Fruit fly (Drosophila melanogaster): ENCODE data around the gene Eig71Ef.

The Eig71Ef gene

DNA sequence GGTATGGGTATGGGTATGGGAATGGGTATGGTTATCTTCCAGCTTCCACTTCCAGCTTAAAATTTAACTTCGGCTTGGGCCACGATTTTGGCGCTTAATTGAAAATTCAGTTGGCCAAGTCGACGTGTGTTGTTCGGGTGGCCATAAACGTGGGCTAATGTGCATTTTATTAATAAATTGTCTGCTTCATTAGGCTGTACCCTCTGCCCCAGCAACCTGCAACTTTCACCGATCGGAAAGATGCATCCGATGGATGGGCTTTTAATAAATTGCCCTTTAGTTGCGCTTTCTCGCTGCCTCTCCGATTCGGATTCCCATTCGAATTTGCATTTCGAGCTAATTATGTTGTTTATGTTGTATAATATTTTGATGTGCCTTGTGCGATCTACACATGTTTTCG lies 38.0 kb upstream of the Eig71Ef start (continued):
- TF ChIP-seq CoRest (tag; optimal IDR thresholded peaks at IDR 0.05) (no peak), Sry-β (GFP tag; optimal IDR thresholded peaks at IDR 0.05) (no peak), oc (tag; optimal IDR thresholded peaks at IDR 0.05) (peak; percentile 80), slp2 (GFP tag; optimal IDR thresholded peaks at IDR 0.05) (no peak), CG10543 (GFP tag; optimal IDR thresholded peaks at IDR 0.05) (no peak), CG13123 (GFP tag; optimal IDR thresholded peaks at IDR 0.05) (no peak), D19A (tag; optimal IDR thresholded peaks at IDR 0.05) (no peak), otp (GFP tag; IDR thresholded peaks at IDR 0.05) (0 out of 3 replicates have a peak, but pooled peaks have one; percentile 42), wdn (GFP tag; IDR thresholded peaks at IDR 0.05) (no peak), Camta (GFP tag; optimal IDR thresholded peaks at IDR 0.05) (no peak), Dfd (GFP tag; optimal IDR thresholded peaks at IDR 0.05) (no peak), CTCF (GFP tag; optimal IDR thresholded peaks at IDR 0.05) (no peak), CG13287 (GFP tag; IDR thresholded peaks at IDR 0.05; ENCODE audit: partially characterized antibody) (no peak), pros (GFP tag; optimal IDR thresholded peaks at IDR 0.05) (no peak), CG15696 (tag; optimal IDR thresholded peaks at IDR 0.05) (no peak), CG15601 (tag; optimal IDR thresholded peaks at IDR 0.05) (no peak), Trl (optimal IDR thresholded peaks at IDR 0.05) (no peak), Trl (GFP tag; optimal IDR thresholded peaks at IDR 0.05) (no peak), repo (GFP tag; optimal IDR thresholded peaks at IDR 0.05) (no peak), jigr1 (GFP tag; IDR thresholded peaks at IDR 0.05) (no peak), ci (GFP tag; IDR thresholded peaks at IDR 0.05) (0 out of 3 replicates have a peak, but pooled peaks have one; percentile 12), CG12769 (tag; optimal IDR thresholded peaks at IDR 0.05) (peak; percentile 71), crol (GFP tag; IDR thresholded peaks at IDR 0.05) (no peak), Blimp-1 (GFP tag; optimal IDR thresholded peaks at IDR 0.05) (peak; percentile 46), CG5180 (GFP tag; optimal IDR thresholded peaks at IDR 0.05) (no peak), vvl (GFP tag; IDR thresholded peaks at IDR 0.05) (peak; percentile 54; the same call in 1 of the 2 replicates), Deaf1 (tag; optimal IDR thresholded peaks at IDR 0.05) (no peak), abd-A (tag; optimal IDR thresholded peaks at IDR 0.05) (peak; percentile 85)

DNA sequence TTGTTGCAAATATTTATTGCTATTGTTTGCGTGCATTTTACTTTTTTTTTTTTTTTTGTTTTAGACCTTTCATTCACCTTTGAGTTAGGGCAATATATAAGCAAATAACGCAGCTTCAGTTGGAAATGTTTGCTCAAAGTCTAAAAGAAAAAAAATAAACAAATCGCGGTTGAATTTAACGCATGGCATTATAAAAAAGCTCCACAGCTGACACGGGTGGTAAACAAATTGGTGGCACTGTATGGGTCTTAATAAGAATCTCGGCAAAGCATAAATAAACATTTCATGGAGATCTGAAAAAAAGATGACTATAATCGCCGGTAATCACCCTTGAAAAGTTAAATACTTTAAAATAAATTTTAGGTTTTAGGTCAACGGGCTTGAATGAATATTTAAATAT lies 37.2 kb upstream of the Eig71Ef start:
- no peak for TF ChIP-seq mam (GFP tag; optimal IDR thresholded peaks at IDR 0.05)
- no peak for TF ChIP-seq CG14710 (tag; optimal IDR thresholded peaks at IDR 0.05)
- TF ChIP-seq ci (GFP tag; IDR thresholded peaks at IDR 0.05), result no peak
- no peak for TF ChIP-seq CG16863 (GFP tag; optimal IDR thresholded peaks at IDR 0.05)
- TF ChIP-seq CG1233 (GFP tag; optimal IDR thresholded peaks at IDR 0.05), result peak; percentile 27
- no peak for TF ChIP-seq ara (GFP tag; IDR thresholded peaks at IDR 0.05)
- TF ChIP-seq Med (GFP tag), result peak; percentile 59
- TF ChIP-seq sens (GFP tag), result peak; percentile 65
- TF ChIP-seq CG8388 (GFP tag; optimal IDR thresholded peaks at IDR 0.05), result peak; percentile 81
- no peak for TF ChIP-seq h (optimal IDR thresholded peaks at IDR 0.05)
- TF ChIP-seq CG10565 (GFP tag; optimal IDR thresholded peaks at IDR 0.05), result no peak
- no peak for TF ChIP-seq Ets97D (GFP tag; optimal IDR thresholded peaks at IDR 0.05)
- no peak for TF ChIP-seq fu2 (GFP tag; optimal IDR thresholded peaks at IDR 0.05)
- no peak for TF ChIP-seq gsb (GFP tag; IDR thresholded peaks at IDR 0.05)
- no peak for TF ChIP-seq CG4404 (GFP tag; IDR thresholded peaks at IDR 0.05)
- no peak for TF ChIP-seq NC2α (GFP tag; optimal IDR thresholded peaks at IDR 0.05)
- TF ChIP-seq Hmr (GFP tag; optimal IDR thresholded peaks at IDR 0.05), result peak; percentile 9
- TF ChIP-seq Nf-YA (GFP tag; IDR thresholded peaks at IDR 0.05), result no peak
- TF ChIP-seq CG13296 (GFP tag; optimal IDR thresholded peaks at IDR 0.05), result peak; percentile 38
- no peak for TF ChIP-seq CG3726 (GFP tag; IDR thresholded peaks at IDR 0.05)
- no peak for TF ChIP-seq al (GFP tag; IDR thresholded peaks at IDR 0.05)
- TF ChIP-seq tin (GFP tag; optimal IDR thresholded peaks at IDR 0.05), result no peak
- TF ChIP-seq sd (tag; optimal IDR thresholded peaks at IDR 0.05), result peak; percentile 19
- no peak for TF ChIP-seq crol (GFP tag; IDR thresholded peaks at IDR 0.05)
- no peak for TF ChIP-seq CG32532 (GFP tag; IDR thresholded peaks at IDR 0.05)
- no peak for TF ChIP-seq mirr (GFP tag; optimal IDR thresholded peaks at IDR 0.05)
- peak; percentile 4 for TF ChIP-seq Sox102F (GFP tag; optimal IDR thresholded peaks at IDR 0.05)
- TF ChIP-seq CG6683 (GFP tag; optimal IDR thresholded peaks at IDR 0.05), result no peak

All from whole organism, embryonic.